Fruit fly (Drosophila melanogaster) S2 (cell line): ENCODE data around the gene Snmp2.

Experiments used
- CG8478 ChIP-seq: fragments of >200 bp; optimal IDR thresholded peaks from 2 replicates; lab custom pipeline; 2018
- CTCF ChIP-seq, 2 experiments: fragments of >200 bp; optimal IDR thresholded peaks; 2 replicates each; lab custom pipeline; 2018

- TF ChIP-seq CTCF (optimal IDR thresholded peaks at IDR 0.05; lab: Kevin White, UChicago), result no peak
- TF ChIP-seq CG8478 (lab: Kevin White, UChicago), result no peak
Observed at dm6 chr3L:7714301-7714946, 28.4 kb downstream of the Snmp2 start.
